Fruit fly (Drosophila melanogaster): Measurements from ENCODE around the gene FucTA.

Gene FucTA

dm6 chr3L:15137790-15138189, 9.1 kb upstream of the FucTA start:
- no peak for TF ChIP-seq CG8159 (tag; optimal IDR thresholded peaks at IDR 0.05)
- no peak for TF ChIP-seq Pif1B (GFP tag; optimal IDR thresholded peaks at IDR 0.05)
- TF ChIP-seq gl (tag; optimal IDR thresholded peaks at IDR 0.05) = no peak
- no peak for TF ChIP-seq Snoo (tag; optimal IDR thresholded peaks at IDR 0.05)
- TF ChIP-seq CG34367 (tag; optimal IDR thresholded peaks at IDR 0.05) = no peak
- no peak for TF ChIP-seq rn (GFP tag; IDR thresholded peaks at IDR 0.05)
- TF ChIP-seq CG10348 (GFP tag; IDR thresholded peaks at IDR 0.05) = no peak
- TF ChIP-seq CG12605 (GFP tag; IDR thresholded peaks at IDR 0.05) = no peak
- TF ChIP-seq Pif1A (GFP tag; optimal IDR thresholded peaks at IDR 0.05) = no peak

- TF ChIP-seq gl (tag; optimal IDR thresholded peaks at IDR 0.05) (no peak), CG4496 (GFP tag; IDR thresholded peaks at IDR 0.05) (no peak), CG32121 (GFP tag; IDR thresholded peaks at IDR 0.05) (no peak), CG17806 (tag; optimal IDR thresholded peaks at IDR 0.05) (no peak), Pif1B (GFP tag; optimal IDR thresholded peaks at IDR 0.05) (no peak), rn (GFP tag; IDR thresholded peaks at IDR 0.05) (no peak), CG15710 (tag; optimal IDR thresholded peaks at IDR 0.05) (no peak), EcR (GFP tag; optimal IDR thresholded peaks at IDR 0.05) (no peak), CG9948 (tag; optimal IDR thresholded peaks at IDR 0.05) (no peak), CG8301 (tag; optimal IDR thresholded peaks at IDR 0.05) (no peak)
Observed at dm6 chr3L:15140268-15140957, 6.5 kb upstream of the FucTA start.

- TF ChIP-seq fd96Ca (GFP tag; IDR thresholded peaks at IDR 0.05) (no peak; the same call in 2 of the 3 replicates), rn (GFP tag; IDR thresholded peaks at IDR 0.05) (no peak), CG8301 (tag; optimal IDR thresholded peaks at IDR 0.05) (peak; percentile 24), CG4496 (GFP tag; IDR thresholded peaks at IDR 0.05) (peak; percentile 74), CG32121 (GFP tag; IDR thresholded peaks at IDR 0.05) (peak; percentile 24; the same call in 1 of the 2 replicates), Snoo (tag; optimal IDR thresholded peaks at IDR 0.05) (no peak), CG34367 (tag; optimal IDR thresholded peaks at IDR 0.05) (peak; percentile 18), Pif1A (GFP tag; optimal IDR thresholded peaks at IDR 0.05) (no peak), CG8159 (tag; optimal IDR thresholded peaks at IDR 0.05) (peak; percentile 3), EcR (GFP tag; optimal IDR thresholded peaks at IDR 0.05) (peak; percentile 90), CG14655 (GFP tag; optimal IDR thresholded peaks at IDR 0.05) (peak; percentile 46), CG13204 (GFP tag; optimal IDR thresholded peaks at IDR 0.05) (peak; percentile 51), Ets98B (GFP tag; IDR thresholded peaks at IDR 0.05) (peak; percentile 59), gl (tag; optimal IDR thresholded peaks at IDR 0.05) (peak; percentile 40), Pif1B (GFP tag; optimal IDR thresholded peaks at IDR 0.05) (peak; percentile 2), D1 (tag; optimal IDR thresholded peaks at IDR 0.05) (no peak), CG12605 (GFP tag; IDR thresholded peaks at IDR 0.05) (no peak), CG9948 (tag; optimal IDR thresholded peaks at IDR 0.05) (peak; percentile 8), CG10348 (GFP tag; IDR thresholded peaks at IDR 0.05) (no peak), CG15710 (tag; optimal IDR thresholded peaks at IDR 0.05) (peak; percentile 23), CG17806 (tag; optimal IDR thresholded peaks at IDR 0.05) (no peak)
Observed at dm6 chr3L:15141118-15142003, 5.6 kb upstream of the FucTA start.

- TF ChIP-seq CG17806 (tag; optimal IDR thresholded peaks at IDR 0.05) (no peak), CG34367 (tag; optimal IDR thresholded peaks at IDR 0.05) (no peak), CG9948 (tag; optimal IDR thresholded peaks at IDR 0.05) (no peak), gl (tag; optimal IDR thresholded peaks at IDR 0.05) (no peak), CG13204 (GFP tag; optimal IDR thresholded peaks at IDR 0.05) (no peak), fd96Ca (GFP tag; IDR thresholded peaks at IDR 0.05) (no peak), CG8159 (tag; optimal IDR thresholded peaks at IDR 0.05) (no peak), EcR (GFP tag; optimal IDR thresholded peaks at IDR 0.05) (no peak), CG14655 (GFP tag; optimal IDR thresholded peaks at IDR 0.05) (no peak), CG32121 (GFP tag; IDR thresholded peaks at IDR 0.05) (no peak), Ets98B (GFP tag; IDR thresholded peaks at IDR 0.05) (peak; percentile 38; the same call in 1 of the 2 replicates), CG12605 (GFP tag; IDR thresholded peaks at IDR 0.05) (no peak), CG10348 (GFP tag; IDR thresholded peaks at IDR 0.05) (no peak), CG15710 (tag; optimal IDR thresholded peaks at IDR 0.05) (no peak), Pif1A (GFP tag; optimal IDR thresholded peaks at IDR 0.05) (no peak), rn (GFP tag; IDR thresholded peaks at IDR 0.05) (no peak), CG4496 (GFP tag; IDR thresholded peaks at IDR 0.05) (0 out of 3 replicates have a peak, but pooled peaks have one; percentile 39), Snoo (tag; optimal IDR thresholded peaks at IDR 0.05) (peak; percentile 36), CG8301 (tag; optimal IDR thresholded peaks at IDR 0.05) (no peak), D1 (tag; optimal IDR thresholded peaks at IDR 0.05) (no peak), Pif1B (GFP tag; optimal IDR thresholded peaks at IDR 0.05) (peak; percentile 33)
Observed at dm6 chr3L:15142004-15142890, 4.7 kb upstream of the FucTA start, which contains the start of gene Pdi. TSS of gene Pdi (minus strand) at chr3L:15142840.
